Worm (Caenorhabditis elegans) whole organism, L1 larva: Measurements from ENCODE around the gene rig-4.
A peak's percentile ranks its signal among the peaks of the same experiment; 100 is the strongest.

Source experiments
- C16A3.4 ChIP-seq: fragments of 150-350 bp; optimal IDR thresholded peaks from 2 replicates; lab custom pipeline; 2014; ENCODE audit warnings: missing biosample characterization, missing genetic modification characterization
- F16B12.6 ChIP-seq: fragments of 150-350 bp; optimal IDR thresholded peaks from 2 replicates; lab custom pipeline; 2014; ENCODE audit warnings: missing biosample characterization, missing genetic modification characterization
- blmp-1 ChIP-seq: fragments of 150-350 bp; optimal IDR thresholded peaks from 2 replicates; lab custom pipeline; 2014; ENCODE audit warnings: missing biosample characterization, missing genetic modification characterization
- ceh-8 ChIP-seq: fragments of 200-800 bp; sonication (Bioruptor generic); optimal IDR thresholded peaks from 2 replicates; lab custom pipeline; 2018; ENCODE audit warnings: mild to moderate bottlenecking, missing genetic modification characterization, moderate library complexity, missing compliant biosample characterization
- ceh-82 ChIP-seq, 3 experiments: fragments of 150-350 bp in 1 of 3; sonication (generic microtip) in 2 of 3; optimal IDR thresholded peaks; 2 replicates each; lab custom pipeline; 2014 to 2017; ENCODE audit warnings: missing biosample characterization in 3 of 3, missing genetic modification characterization in 3 of 3
- ceh-88 ChIP-seq: fragments of 200-800 bp; sonication (Bioruptor generic); IDR thresholded peaks from 2 replicates; pipeline ENCODE4 v1.3.6; 2022; ENCODE audit warnings: missing genetic modification characterization, missing compliant biosample characterization
- dpl-1 ChIP-seq, 3 experiments: fragments of 150-350 bp in 2 of 3; sonication (generic microtip) in 1 of 3; optimal IDR thresholded peaks; 2 replicates each; lab custom pipeline; 2014 to 2017; ENCODE audit warnings: missing biosample characterization in 3 of 3, missing genetic modification characterization in 3 of 3, missing genetic modification reagents in 3 of 3
- dsc-1 ChIP-seq: sonication (generic microtip); optimal IDR thresholded peaks from 2 replicates; lab custom pipeline; 2016; ENCODE audit warnings: mild to moderate bottlenecking, missing genetic modification characterization, missing compliant biosample characterization
- efl-1 ChIP-seq, 4 experiments: fragments of 150-350 bp; optimal IDR thresholded peaks in 3 of 4; peaks in 1 of 4; 1 replicate in 1 of 4; 2 replicates in 3 of 4; lab custom pipeline; 2014; ENCODE audit warnings: missing biosample characterization in 2 of 4, missing genetic modification characterization in 2 of 4, missing genetic modification reagents in 2 of 4
- elt-3 ChIP-seq, 6 experiments: fragments of 150-350 bp in 1 of 6; sonication (generic microtip); optimal IDR thresholded peaks; 2 replicates each; lab custom pipeline; 2017 to 2018; ENCODE audit warnings: missing biosample characterization in 6 of 6, missing genetic modification characterization in 6 of 6, inconsistent platforms in 1 of 6
- fkh-8 ChIP-seq: sonication (generic microtip); optimal IDR thresholded peaks from 2 replicates; lab custom pipeline; 2016; ENCODE audit warnings: mild to moderate bottlenecking, missing genetic modification characterization, missing compliant biosample characterization
- fos-1 ChIP-seq: fragments of 150-350 bp; optimal IDR thresholded peaks from 2 replicates; lab custom pipeline; 2014; ENCODE audit warnings: missing biosample characterization, missing genetic modification characterization
- grh-1 ChIP-seq: fragments of 200-800 bp; sonication (Bioruptor generic); IDR thresholded peaks from 2 replicates; pipeline ENCODE4 v1.3.6; 2022; ENCODE audit warnings: missing genetic modification reagents, missing genetic modification characterization, missing compliant biosample characterization
- irx-1 ChIP-seq: sonication (generic microtip); optimal IDR thresholded peaks from 2 replicates; lab custom pipeline; 2016; ENCODE audit warnings: missing genetic modification characterization, missing compliant biosample characterization
- isw-1 ChIP-seq: fragments of 200-800 bp; sonication (Bioruptor generic); IDR thresholded peaks from 2 replicates; pipeline ENCODE4 v1.3.6; 2022; ENCODE audit warnings: missing genetic modification characterization, missing compliant biosample characterization
- jun-1 ChIP-seq: fragments of 150-350 bp; optimal IDR thresholded peaks from 2 replicates; lab custom pipeline; 2014; ENCODE audit warnings: missing biosample characterization, missing genetic modification reagents, missing genetic modification characterization
- lin-13 ChIP-seq: fragments of 150-350 bp; optimal IDR thresholded peaks from 2 replicates; lab custom pipeline; 2014; ENCODE audit warnings: missing biosample characterization, missing genetic modification reagents, missing genetic modification characterization
- lin-14 ChIP-seq: fragments of 200-800 bp; sonication (Bioruptor generic); optimal IDR thresholded peaks from 2 replicates; lab custom pipeline; 2018; ENCODE audit warnings: mild to moderate bottlenecking, missing genetic modification characterization, moderate library complexity, missing compliant biosample characterization
- lin-15B ChIP-seq: fragments of 150-350 bp; sonication (generic microtip); optimal IDR thresholded peaks from 3 replicates; lab custom pipeline; 2014; ENCODE audit warnings: missing biosample characterization, missing genetic modification characterization
- lin-35 ChIP-seq, 2 experiments: fragments of 150-350 bp; optimal IDR thresholded peaks; 2 replicates each; lab custom pipeline; 2014; ENCODE audit warnings: missing biosample characterization in 2 of 2, missing genetic modification characterization in 2 of 2, missing genetic modification reagents in 2 of 2
- lsy-2 ChIP-seq, 2 experiments: fragments of 150-350 bp; optimal IDR thresholded peaks; 2 replicates each; lab custom pipeline; 2014; ENCODE audit warnings: missing biosample characterization in 2 of 2, missing genetic modification characterization in 2 of 2
- mab-9 ChIP-seq: fragments of 200-800 bp; sonication (Bioruptor generic); IDR thresholded peaks from 2 replicates; pipeline ENCODE4 v1.3.6; 2022; ENCODE audit warnings: missing genetic modification reagents, missing genetic modification characterization, missing compliant biosample characterization
- mdl-1 ChIP-seq, 2 experiments: fragments of 150-350 bp; optimal IDR thresholded peaks; 2 replicates each; lab custom pipeline; 2014 to 2017; ENCODE audit warnings: missing biosample characterization in 2 of 2, missing genetic modification characterization in 2 of 2, inconsistent platforms in 1 of 2
- mep-1 ChIP-seq: fragments of 150-350 bp; optimal IDR thresholded peaks from 2 replicates; lab custom pipeline; 2014; ENCODE audit warnings: missing biosample characterization, missing genetic modification characterization
- nhr-19 ChIP-seq: fragments of 200-800 bp; sonication (Bioruptor generic); conservative IDR thresholded peaks from 2 replicates; pipeline ENCODE4 v1.3.6; 2022; ENCODE audit warnings: missing genetic modification characterization, missing compliant biosample characterization
- nhr-20 ChIP-seq: sonication (generic microtip); optimal IDR thresholded peaks from 2 replicates; lab custom pipeline; 2016; ENCODE audit warnings: mild to moderate bottlenecking, missing genetic modification characterization, missing compliant biosample characterization
- nhr-47 ChIP-seq: sonication (generic microtip); optimal IDR thresholded peaks from 2 replicates; lab custom pipeline; 2016; ENCODE audit warnings: mild to moderate bottlenecking, missing genetic modification characterization, moderate library complexity, missing compliant biosample characterization
- nhr-71 ChIP-seq: sonication (generic microtip); optimal IDR thresholded peaks from 2 replicates; lab custom pipeline; 2016; ENCODE audit warnings: mild to moderate bottlenecking, missing genetic modification characterization, moderate library complexity, missing compliant biosample characterization
- nhr-77 ChIP-seq: fragments of 150-350 bp; optimal IDR thresholded peaks from 2 replicates; lab custom pipeline; 2014; ENCODE audit warnings: missing biosample characterization, missing genetic modification characterization
- nhr-85 ChIP-seq: sonication (generic microtip); peaks from one replicate; lab custom pipeline; 2016; ENCODE audit warnings: missing genetic modification characterization, inconsistent platforms, missing compliant biosample characterization
- nhr-90 ChIP-seq: sonication (generic microtip); optimal IDR thresholded peaks from 2 replicates; lab custom pipeline; 2016; ENCODE audit warnings: mild to moderate bottlenecking, missing genetic modification characterization, missing compliant biosample characterization; ENCODE audit not compliant: poor library complexity
- pax-3 ChIP-seq: fragments of 200-800 bp; sonication (Bioruptor generic); optimal IDR thresholded peaks from 2 replicates; lab custom pipeline; 2018; ENCODE audit warnings: mild to moderate bottlenecking, missing genetic modification characterization, moderate library complexity, missing compliant biosample characterization
- rnt-1 ChIP-seq: sonication (generic microtip); optimal IDR thresholded peaks from 2 replicates; lab custom pipeline; 2016; ENCODE audit warnings: mild to moderate bottlenecking, missing genetic modification characterization, moderate library complexity, missing compliant biosample characterization
- skn-1 ChIP-seq: fragments of 150-350 bp; optimal IDR thresholded peaks from 2 replicates; lab custom pipeline; 2014; ENCODE audit warnings: missing biosample characterization, missing genetic modification characterization
- snu-23 ChIP-seq: sonication (generic microtip); optimal IDR thresholded peaks from 2 replicates; lab custom pipeline; 2016; ENCODE audit warnings: missing genetic modification characterization, missing compliant biosample characterization
- swsn-7 ChIP-seq: sonication (generic microtip); optimal IDR thresholded peaks from 2 replicates; lab custom pipeline; 2016; ENCODE audit warnings: missing genetic modification characterization, missing compliant biosample characterization
- tbx-2 ChIP-seq: sonication (generic microtip); optimal IDR thresholded peaks from 2 replicates; lab custom pipeline; 2016; ENCODE audit warnings: missing genetic modification characterization, missing compliant biosample characterization
- unc-130 ChIP-seq: fragments of 150-350 bp; optimal IDR thresholded peaks from 2 replicates; lab custom pipeline; 2017; ENCODE audit warnings: missing biosample characterization, missing genetic modification characterization, inconsistent platforms
- unc-86 ChIP-seq: sonication (generic microtip); optimal IDR thresholded peaks from 2 replicates; lab custom pipeline; 2016; ENCODE audit warnings: missing genetic modification characterization, missing compliant biosample characterization
- unc-98 ChIP-seq: fragments of 200-800 bp; sonication (Bioruptor generic); IDR thresholded peaks from 2 replicates; pipeline ENCODE4 v1.3.6; 2022; ENCODE audit warnings: missing genetic modification characterization, missing compliant biosample characterization
- vab-15 ChIP-seq: sonication (generic microtip); optimal IDR thresholded peaks from 2 replicates; lab custom pipeline; 2017; ENCODE audit warnings: missing genotype, mild to moderate bottlenecking, missing genetic modification characterization, missing compliant biosample characterization
- xbp-1 ChIP-seq: sonication (generic microtip); optimal IDR thresholded peaks from 2 replicates; lab custom pipeline; 2016; ENCODE audit warnings: missing genetic modification characterization, missing compliant biosample characterization
- ztf-11 ChIP-seq, 2 experiments: sonication (generic microtip); optimal IDR thresholded peaks; 2 replicates each; lab custom pipeline; 2016 to 2017; ENCODE audit warnings: missing genetic modification characterization in 2 of 2, missing biosample characterization in 1 of 2, missing compliant biosample characterization in 1 of 2

The rig-4 gene

DNA sequence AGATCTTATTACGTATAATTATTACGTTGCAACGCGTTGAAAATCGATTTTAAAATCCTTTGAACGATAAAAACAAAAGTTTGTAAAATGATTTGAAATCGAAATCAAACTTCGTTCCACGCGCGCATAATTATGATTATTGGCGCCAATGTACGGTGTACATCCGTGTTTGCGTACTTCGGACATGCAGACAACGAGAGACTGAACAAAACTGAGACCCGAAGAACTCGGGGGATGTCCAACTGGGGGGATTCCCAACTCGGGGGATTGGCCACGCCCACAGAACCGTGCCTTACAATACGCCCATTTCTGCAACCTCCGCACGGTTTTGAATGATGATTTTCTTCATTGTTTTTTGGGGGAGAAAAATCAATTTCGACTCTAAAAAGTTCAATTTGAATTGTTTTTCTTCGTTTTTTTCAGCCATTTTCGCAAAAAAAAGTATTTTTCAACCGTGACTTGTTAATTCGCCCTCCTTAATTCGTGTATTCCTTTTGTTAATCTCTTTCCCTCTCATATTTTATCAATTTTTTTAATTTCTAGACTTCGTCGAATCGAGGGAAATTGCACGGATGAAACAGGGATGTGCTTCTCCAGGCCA is 56.9 kb downstream of the rig-4 start, which contains the start of gene F20D12.12:
Gene F20D12.12 (plus strand): TSS at position 542 of the 601 bp plus-strand sequence.
- peak; percentile 52 for TF ChIP-seq blmp-1 (tag; lab: Kevin White, UChicago)
- peak; percentile 69 for TF ChIP-seq tbx-2 (tag; lab: Kevin White, UChicago)
- peak; percentile 76 for TF ChIP-seq lin-14 (GFP tag; lab: Kevin White, UChicago)
- TF ChIP-seq rnt-1 (tag; lab: Kevin White, UChicago) = peak; percentile 81
- peak; percentile 84 for TF ChIP-seq nhr-71 (tag; lab: Kevin White, UChicago)
- peak; percentile 28 for TF ChIP-seq ceh-8 (GFP tag; lab: Kevin White, UChicago)
- TF ChIP-seq dpl-1 (GFP tag; optimal IDR thresholded peaks at IDR 0.05; lab: Kevin White, UChicago) = peak; percentile 43 to 65 (median 64)
- TF ChIP-seq mdl-1 (tag; optimal IDR thresholded peaks at IDR 0.05; lab: Kevin White, UChicago) = peak in 1 of 2 experiments; percentile 45
- peak; percentile 16 for TF ChIP-seq fos-1
- peak; percentile 69 for TF ChIP-seq C16A3.4
- peak; percentile 35 for TF ChIP-seq dsc-1
- TF ChIP-seq grh-1 (GFP tag; lab: Robert Waterston, UW) = peak; percentile 71
- peak; percentile 91 for TF ChIP-seq nhr-19 (GFP tag; lab: Robert Waterston, UW)
- peak; percentile 46 for TF ChIP-seq lin-15B (tag; lab: Kevin White, UChicago)
- TF ChIP-seq nhr-90 (tag; lab: Kevin White, UChicago) = peak; percentile 39
- peak; percentile 32 for TF ChIP-seq vab-15 (tag; lab: Kevin White, UChicago)
- peak; percentile 17 to 77 (median 32) for TF ChIP-seq ceh-82 (tag; optimal IDR thresholded peaks at IDR 0.05; lab: Kevin White, UChicago)
- TF ChIP-seq snu-23 (GFP tag; lab: Kevin White, UChicago) = peak; percentile 75
- TF ChIP-seq unc-86 (tag; lab: Kevin White, UChicago) = peak; percentile 49
- TF ChIP-seq ztf-11 (tag; optimal IDR thresholded peaks at IDR 0.05; lab: Kevin White, UChicago) = peak in 1 of 2 experiments; percentile 48
- TF ChIP-seq lsy-2 (tag; optimal IDR thresholded peaks at IDR 0.05; lab: Kevin White, UChicago) = peak; percentile 88 to 98
- TF ChIP-seq isw-1 (GFP tag; lab: Robert Waterston, UW) = peak; percentile 91
- peak; percentile 67 for TF ChIP-seq mep-1 (tag; lab: Kevin White, UChicago)
- peak; percentile 76 for TF ChIP-seq lin-13
- TF ChIP-seq unc-98 (GFP tag; lab: Robert Waterston, UW) = peak; percentile 69; the same call in 1 of the 2 replicates
- peak; percentile 47 to 80 for TF ChIP-seq lin-35 (GFP tag; optimal IDR thresholded peaks at IDR 0.05; lab: Kevin White, UChicago)
- peak; percentile 19 for TF ChIP-seq irx-1
- TF ChIP-seq F16B12.6 (tag; lab: Kevin White, UChicago) = peak; percentile 88
- TF ChIP-seq swsn-7 (tag; lab: Kevin White, UChicago) = peak; percentile 64
- peak; percentile 39 for TF ChIP-seq nhr-77 (tag; lab: Kevin White, UChicago)
- peak; percentile 45 for TF ChIP-seq skn-1 (tag; lab: Kevin White, UChicago)
- peak; percentile 54 for TF ChIP-seq pax-3 (tag; lab: Kevin White, UChicago)
- TF ChIP-seq elt-3 (tag; optimal IDR thresholded peaks at IDR 0.05; lab: Kevin White, UChicago) = peak in 1 of 6 experiments; percentile 25
- TF ChIP-seq mab-9 (GFP tag; lab: Robert Waterston, UW) = peak; percentile 73
- peak; percentile 87 for TF ChIP-seq ceh-88 (GFP tag; lab: Robert Waterston, UW)
- peak; percentile 75 for TF ChIP-seq nhr-20 (tag; lab: Kevin White, UChicago)
- TF ChIP-seq nhr-85 (tag; lab: Kevin White, UChicago) = peak; percentile 68
- peak; percentile 57 for TF ChIP-seq unc-130 (tag; lab: Kevin White, UChicago)
- peak; percentile 69 to 78 for TF ChIP-seq efl-1 (optimal IDR thresholded peaks at IDR 0.05; lab: Kevin White, UChicago)
- peak; percentile 62 to 96 for TF ChIP-seq efl-1 (GFP tag; optimal IDR thresholded peaks at IDR 0.05 in 1 of 2; lab: Kevin White, UChicago)
- peak; percentile 39 for TF ChIP-seq jun-1 (tag; lab: Kevin White, UChicago)
- peak; percentile 53 for TF ChIP-seq xbp-1
- peak; percentile 75 for TF ChIP-seq fkh-8 (tag; lab: Kevin White, UChicago)
- peak; percentile 73 for TF ChIP-seq nhr-47 (tag; lab: Kevin White, UChicago)
